Fruit fly (Drosophila melanogaster) whole organism, prepupa: ENCODE measurements around the gene yellow-k.

Experiments used
- CG10631 ChIP-seq: fragments of 200-800 bp; sonication (Bioruptor generic); optimal IDR thresholded peaks from 2 replicates; lab custom pipeline; 2016; ENCODE audit warnings: missing biosample characterization, missing genetic modification characterization
- CG10669 ChIP-seq: fragments of 200-800 bp; sonication (Bioruptor generic); optimal IDR thresholded peaks from 3 replicates; lab custom pipeline; 2018; ENCODE audit warnings: missing biosample characterization, mild to moderate bottlenecking, missing genetic modification characterization, moderate library complexity
- CG11294 ChIP-seq: fragments of 200-800 bp; sonication (Bioruptor generic); IDR thresholded peaks from 2 replicates; pipeline ENCODE4 v1.3.6; 2022; ENCODE audit warnings: missing biosample characterization, missing genetic modification characterization
- CG3032 ChIP-seq: fragments of 200-800 bp; optimal IDR thresholded peaks from 2 replicates; lab custom pipeline; 2019; ENCODE audit warnings: missing biosample characterization, mild to moderate bottlenecking, missing genetic modification characterization, moderate library complexity
- CG32006 ChIP-seq: fragments of 200-800 bp; sonication (Bioruptor generic); optimal IDR thresholded peaks from 3 replicates; lab custom pipeline; 2017; ENCODE audit warnings: missing biosample characterization, mild to moderate bottlenecking, missing genetic modification characterization
- CG34406 ChIP-seq: fragments of 200-800 bp; sonication (Bioruptor generic); optimal IDR thresholded peaks from 3 replicates; lab custom pipeline; 2016; ENCODE audit warnings: missing biosample characterization, missing genetic modification characterization
- CG3919 ChIP-seq: fragments of 200-800 bp; sonication (Bioruptor generic); optimal IDR thresholded peaks from 3 replicates; lab custom pipeline; 2016; ENCODE audit warnings: missing biosample characterization, missing genetic modification characterization
- CG6163 ChIP-seq: fragments of 200-800 bp; sonication (Bioruptor generic); IDR thresholded peaks from 3 replicates; pipeline ENCODE4 v1.3.6; 2022; ENCODE audit warnings: missing biosample characterization, missing genetic modification characterization
- CG6792 ChIP-seq: fragments of 200-800 bp; sonication (Bioruptor generic); optimal IDR thresholded peaks from 3 replicates; lab custom pipeline; 2016; ENCODE audit warnings: missing biosample characterization, missing genetic modification characterization
- CG6808 ChIP-seq: fragments of 200-800 bp; sonication (Bioruptor generic); optimal IDR thresholded peaks from 3 replicates; lab custom pipeline; 2017; ENCODE audit warnings: missing biosample characterization, missing genetic modification characterization, mild to moderate bottlenecking, moderate library complexity, missing genetic modification reagents
- CG6854 ChIP-seq: fragments of 200-800 bp; sonication (Bioruptor generic); optimal IDR thresholded peaks from 2 replicates; lab custom pipeline; 2017; ENCODE audit warnings: missing biosample characterization, mild to moderate bottlenecking, missing genetic modification characterization
- CG7368 ChIP-seq: fragments of 200-800 bp; sonication (Bioruptor generic); optimal IDR thresholded peaks from 3 replicates; lab custom pipeline; 2016; ENCODE audit warnings: missing biosample characterization, missing genetic modification characterization
- CG8119 ChIP-seq: fragments of 200-800 bp; sonication (Bioruptor generic); IDR thresholded peaks from 3 replicates; pipeline ENCODE4 v1.3.6; 2022; ENCODE audit warnings: missing biosample characterization, missing genetic modification characterization
- CG8319 ChIP-seq: fragments of 200-800 bp; sonication (Bioruptor generic); optimal IDR thresholded peaks from 3 replicates; lab custom pipeline; 2016; ENCODE audit warnings: missing biosample characterization, missing genetic modification characterization
- Eip75B ChIP-seq: fragments of 200-800 bp; sonication (Bioruptor generic); optimal IDR thresholded peaks from 3 replicates; lab custom pipeline; 2016; ENCODE audit warnings: missing biosample characterization, missing genetic modification characterization
- Eip78C ChIP-seq: fragments of 200-800 bp; sonication (Bioruptor generic); peaks from one replicate; lab custom pipeline; 2016; ENCODE audit warnings: missing biosample characterization, missing genetic modification characterization
- Ets21C ChIP-seq: fragments of 200-800 bp; sonication (Bioruptor generic); optimal IDR thresholded peaks from 3 replicates; lab custom pipeline; 2016; ENCODE audit warnings: missing biosample characterization, missing genetic modification characterization
- Ets96B ChIP-seq: fragments of 200-800 bp; optimal IDR thresholded peaks from 2 replicates; lab custom pipeline; 2019; ENCODE audit warnings: missing biosample characterization, mild to moderate bottlenecking, missing genetic modification characterization, moderate library complexity
- Gug ChIP-seq: fragments of 200-800 bp; sonication (Bioruptor generic); IDR thresholded peaks from 2 replicates; pipeline ENCODE4 v1.3.6; 2022; ENCODE audit warnings: missing biosample characterization, missing genetic modification characterization
- Hr39 ChIP-seq: fragments of 200-800 bp; sonication (Bioruptor generic); optimal IDR thresholded peaks from 2 replicates; lab custom pipeline; 2016; ENCODE audit warnings: missing biosample characterization, missing genetic modification characterization
- Hr4 ChIP-seq: fragments of 200-800 bp; sonication (Bioruptor generic); optimal IDR thresholded peaks from 3 replicates; lab custom pipeline; 2016; ENCODE audit warnings: missing biosample characterization, missing genetic modification characterization
- Met ChIP-seq: fragments of 200-800 bp; sonication (Bioruptor generic); optimal IDR thresholded peaks from 3 replicates; lab custom pipeline; 2016; ENCODE audit warnings: missing biosample characterization, missing genetic modification characterization
- Sox14 ChIP-seq: fragments of 200-800 bp; sonication (Bioruptor generic); optimal IDR thresholded peaks from 3 replicates; lab custom pipeline; 2016; ENCODE audit warnings: missing biosample characterization, missing genetic modification characterization
- achi ChIP-seq: fragments of 200-800 bp; sonication (Bioruptor generic); optimal IDR thresholded peaks from 3 replicates; lab custom pipeline; 2016; ENCODE audit warnings: missing biosample characterization, missing genetic modification characterization
- acj6 ChIP-seq: fragments of 200-800 bp; sonication (Bioruptor generic); optimal IDR thresholded peaks from 3 replicates; lab custom pipeline; 2016; ENCODE audit warnings: missing biosample characterization, missing genetic modification characterization
- cyc ChIP-seq: fragments of 200-800 bp; sonication (Bioruptor generic); optimal IDR thresholded peaks from 3 replicates; lab custom pipeline; 2016; ENCODE audit warnings: missing biosample characterization, missing genetic modification characterization
- dac ChIP-seq: fragments of 200-800 bp; sonication (Bioruptor generic); optimal IDR thresholded peaks from 2 replicates; lab custom pipeline; 2017; ENCODE audit warnings: missing biosample characterization, mild to moderate bottlenecking, missing genetic modification characterization
- dsx ChIP-seq: fragments of 200-800 bp; optimal IDR thresholded peaks from 3 replicates; lab custom pipeline; 2019; ENCODE audit warnings: missing biosample characterization, mild to moderate bottlenecking, missing genetic modification characterization, moderate library complexity; ENCODE audit not compliant: poor library complexity, severe bottlenecking
- fd59A ChIP-seq: fragments of 200-800 bp; sonication (Bioruptor generic); optimal IDR thresholded peaks from 2 replicates; lab custom pipeline; 2017; ENCODE audit warnings: missing biosample characterization, mild to moderate bottlenecking, missing genetic modification characterization, missing genetic modification reagents
- fd85E ChIP-seq: fragments of 200-800 bp; sonication (Bioruptor generic); optimal IDR thresholded peaks from 3 replicates; lab custom pipeline; 2016; ENCODE audit warnings: missing biosample characterization, missing genetic modification characterization
- fkh ChIP-seq: fragments of 200-800 bp; sonication (Bioruptor generic); optimal IDR thresholded peaks from 3 replicates; lab custom pipeline; 2017; ENCODE audit warnings: missing biosample characterization, mild to moderate bottlenecking, missing genetic modification characterization, moderate library complexity
- lz ChIP-seq: fragments of 200-800 bp; sonication (Bioruptor generic); optimal IDR thresholded peaks from 3 replicates; lab custom pipeline; 2016; ENCODE audit warnings: missing biosample characterization, missing genetic modification characterization
- pdm3 ChIP-seq: fragments of 200-800 bp; sonication (Bioruptor generic); optimal IDR thresholded peaks from 3 replicates; lab custom pipeline; 2016; ENCODE audit warnings: missing biosample characterization, missing genetic modification characterization
- salr ChIP-seq, 2 experiments: fragments of 200-800 bp; sonication (Bioruptor generic); optimal IDR thresholded peaks; 3 replicates each; lab custom pipeline; 2016 to 2018; ENCODE audit warnings: missing biosample characterization in 2 of 2, missing genetic modification characterization in 2 of 2, mild to moderate bottlenecking in 1 of 2
- spab ChIP-seq: fragments of 200-800 bp; sonication (Bioruptor generic); optimal IDR thresholded peaks from 2 replicates; lab custom pipeline; 2017; ENCODE audit warnings: missing biosample characterization, mild to moderate bottlenecking, missing genetic modification characterization, missing genetic modification reagents
- ss ChIP-seq, 2 experiments: fragments of 200-800 bp; sonication (Bioruptor generic); optimal IDR thresholded peaks; 2 replicates in 1 of 2; 3 replicates in 1 of 2; lab custom pipeline; 2017 to 2018; ENCODE audit warnings: mild to moderate bottlenecking in 2 of 2, missing biosample characterization in 2 of 2, missing genetic modification characterization in 2 of 2, moderate library complexity in 1 of 2
- topi ChIP-seq: fragments of 200-800 bp; sonication (Bioruptor generic); optimal IDR thresholded peaks from 3 replicates; lab custom pipeline; 2016; ENCODE audit warnings: missing biosample characterization, missing genetic modification characterization

Gene yellow-k

dm6 chr3L:15528096-15528495 is 7.7 kb downstream of the yellow-k start, which contains the start of gene CG42728:
Gene CG42728 (minus strand): TSS chr3L:15528196.
- TF ChIP-seq CG6792 (GFP tag; lab: Kevin White, UChicago) = no peak
- TF ChIP-seq CG7368 (GFP tag; lab: Kevin White, UChicago) = no peak
- no peak for TF ChIP-seq CG8319 (GFP tag; lab: Kevin White, UChicago)
- TF ChIP-seq CG3919 (GFP tag; lab: Kevin White, UChicago) = no peak
- no peak for TF ChIP-seq achi (GFP tag; lab: Kevin White, UChicago)
- no peak for TF ChIP-seq fd85E (GFP tag; lab: Kevin White, UChicago)
- TF ChIP-seq CG8119 (GFP tag; lab: Robert Waterston, UW) = no peak
- TF ChIP-seq Gug (GFP tag; lab: Robert Waterston, UW) = no peak
- TF ChIP-seq CG10631 (GFP tag; lab: Kevin White, UChicago) = no peak
- no peak for TF ChIP-seq Hr4 (GFP tag; lab: Kevin White, UChicago)

- no peak for TF ChIP-seq CG6792 (GFP tag; lab: Kevin White, UChicago)
- TF ChIP-seq, all 60 proteins: peak for 0
These were observed 8.7 kb downstream of the yellow-k start, which contains the start of gene obst-H for dm6 chr3L:15529143-15529542. Gene obst-H (minus strand): TSS chr3L:15529243.

- TF ChIP-seq CG7368 (GFP tag; lab: Kevin White, UChicago) (no peak), Hr39 (no peak), pdm3 (no peak), cyc (GFP tag; lab: Kevin White, UChicago) (no peak), CG11294 (GFP tag; lab: Robert Waterston, UW) (no peak), Ets96B (tag; lab: Kevin White, UChicago) (no peak), fd59A (no peak)
These were observed 9.7 kb downstream of the yellow-k start for dm6 chr3L:15530071-15530470.

dm6 chr3L:15530638-15531225 is 10.3 kb downstream of the yellow-k start:
- TF ChIP-seq CG3919 (GFP tag; lab: Kevin White, UChicago) (peak; percentile 10), CG6808 (GFP tag; lab: Kevin White, UChicago) (peak; percentile 14), CG3032 (tag; lab: Kevin White, UChicago) (no peak), ss (GFP tag; optimal IDR thresholded peaks at IDR 0.05; lab: Kevin White, UChicago) (peak; percentile 19 to 28), CG34406 (GFP tag; lab: Kevin White, UChicago) (no peak), Met (GFP tag; lab: Kevin White, UChicago) (no peak), dsx (no peak), salr (GFP tag; optimal IDR thresholded peaks at IDR 0.05; lab: Kevin White, UChicago) (no peak), achi (GFP tag; lab: Kevin White, UChicago) (peak; percentile 24), CG10631 (GFP tag; lab: Kevin White, UChicago) (no peak), Eip78C (GFP tag; lab: Kevin White, UChicago) (peak; percentile 65), Sox14 (peak; percentile 0), CG6854 (GFP tag; lab: Kevin White, UChicago) (peak; percentile 34), CG6163 (GFP tag; lab: Robert Waterston, UW) (no peak), CG7368 (GFP tag; lab: Kevin White, UChicago) (no peak), fkh (GFP tag; lab: Kevin White, UChicago) (peak; percentile 86)

dm6 chr3L:15531423-15532325 is 11.3 kb downstream of the yellow-k start, which contains the start of gene CG43248:
Gene CG43248 (minus strand): TSS chr3L:15531473.
- TF ChIP-seq spab (GFP tag; lab: Kevin White, UChicago) (no peak), topi (GFP tag; lab: Kevin White, UChicago) (no peak), CG6854 (GFP tag; lab: Kevin White, UChicago) (no peak), fkh (GFP tag; lab: Kevin White, UChicago) (no peak), Ets21C (GFP tag; lab: Kevin White, UChicago) (no peak), dac (GFP tag; lab: Kevin White, UChicago) (no peak), fd85E (GFP tag; lab: Kevin White, UChicago) (no peak), CG10669 (GFP tag; lab: Kevin White, UChicago) (no peak), CG7368 (GFP tag; lab: Kevin White, UChicago) (no peak), ss (GFP tag; optimal IDR thresholded peaks at IDR 0.05; lab: Kevin White, UChicago) (no peak), CG6808 (GFP tag; lab: Kevin White, UChicago) (no peak), lz (GFP tag; lab: Kevin White, UChicago) (no peak), CG11294 (GFP tag; lab: Robert Waterston, UW) (no peak), Eip75B (GFP tag; lab: Kevin White, UChicago) (no peak), Hr4 (GFP tag; lab: Kevin White, UChicago) (no peak), CG32006 (GFP tag; lab: Kevin White, UChicago) (no peak), Eip78C (GFP tag; lab: Kevin White, UChicago) (no peak), Sox14 (no peak), acj6 (no peak)
